Worm (Caenorhabditis elegans) whole organism, young adult: ENCODE data around the gene cest-26.

Source experiments
- B0019.2 ChIP-seq: fragments of 200-800 bp; sonication (Bioruptor generic); conservative IDR thresholded peaks from 2 replicates; pipeline ENCODE4 v1.3.6; 2022; ENCODE audit warnings: missing genetic modification reagents, missing genetic modification characterization, missing compliant biosample characterization
- B0261.1 ChIP-seq: sonication (generic microtip); optimal IDR thresholded peaks from 2 replicates; lab custom pipeline; 2016; ENCODE audit warnings: mild to moderate bottlenecking, missing genetic modification characterization, moderate library complexity, missing compliant biosample characterization
- B0336.3 ChIP-seq: fragments of 200-800 bp; sonication (Bioruptor generic); IDR thresholded peaks from 2 replicates; pipeline ENCODE4 v1.3.6; 2022; ENCODE audit warnings: missing genetic modification characterization, missing compliant biosample characterization
- C06A6.2 ChIP-seq: fragments of 200-800 bp; sonication (Bioruptor generic); conservative IDR thresholded peaks from 2 replicates; pipeline ENCODE4 v1.3.6; 2022; ENCODE audit warnings: missing genetic modification characterization, missing compliant biosample characterization
- F39B2.1 ChIP-seq: fragments of 200-800 bp; sonication (Bioruptor generic); IDR thresholded peaks from 2 replicates; pipeline ENCODE4 v1.3.6; 2022; ENCODE audit warnings: missing genetic modification reagents, missing genetic modification characterization, missing compliant biosample characterization
- F49E8.2 ChIP-seq: sonication (generic microtip); optimal IDR thresholded peaks from 3 replicates; lab custom pipeline; 2017; ENCODE audit warnings: missing genetic modification characterization, mild to moderate bottlenecking, missing compliant biosample characterization, antibody characterized with exemption, moderate library complexity; ENCODE audit not compliant: insufficient read depth
- F52B5.7 ChIP-seq: sonication (generic microtip); optimal IDR thresholded peaks from 2 replicates; lab custom pipeline; 2016; ENCODE audit warnings: mild to moderate bottlenecking, missing genetic modification characterization, missing compliant biosample characterization
- F55B11.4 ChIP-seq: sonication (generic microtip); optimal IDR thresholded peaks from 2 replicates; lab custom pipeline; 2016; ENCODE audit warnings: missing compliant biosample characterization, missing genetic modification characterization, borderline replicate concordance; ENCODE audit not compliant: insufficient read depth
- K11D2.4 ChIP-seq: fragments of 200-800 bp; sonication (Bioruptor generic); IDR thresholded peaks from 2 replicates; pipeline ENCODE4 v1.3.6; 2022; ENCODE audit warnings: missing genetic modification reagents, missing genetic modification characterization, missing compliant biosample characterization
- T26A5.8 ChIP-seq: sonication (generic microtip); optimal IDR thresholded peaks from 2 replicates; lab custom pipeline; 2016; ENCODE audit warnings: missing genetic modification characterization, missing compliant biosample characterization
- attf-6 ChIP-seq: fragments of 200-800 bp; sonication (Bioruptor generic); IDR thresholded peaks from 2 replicates; pipeline ENCODE4 v1.3.6; 2022; ENCODE audit warnings: missing genetic modification reagents, missing genetic modification characterization, missing compliant biosample characterization
- ceh-27 ChIP-seq: fragments of 200-800 bp; sonication (Bioruptor generic); optimal IDR thresholded peaks from 2 replicates; lab custom pipeline; 2018; ENCODE audit warnings: mild to moderate bottlenecking, missing genetic modification characterization, moderate library complexity, missing compliant biosample characterization
- ceh-40 ChIP-seq: fragments of 200-800 bp; sonication (Bioruptor generic); IDR thresholded peaks from 2 replicates; pipeline ENCODE4 v1.3.6; 2022; ENCODE audit warnings: missing genetic modification characterization, missing compliant biosample characterization
- dpff-1 ChIP-seq: sonication (generic microtip); optimal IDR thresholded peaks from 2 replicates; lab custom pipeline; 2017; ENCODE audit warnings: mild to moderate bottlenecking, missing genetic modification characterization, missing compliant biosample characterization
- ekl-4 ChIP-seq: fragments of 200-800 bp; sonication (Bioruptor generic); IDR thresholded peaks from 2 replicates; pipeline ENCODE4 v1.3.6; 2022; ENCODE audit warnings: missing genetic modification reagents, missing genetic modification characterization, missing compliant biosample characterization
- ets-4 ChIP-seq: fragments of 200-800 bp; sonication (Bioruptor generic); optimal IDR thresholded peaks from 2 replicates; lab custom pipeline; 2018; ENCODE audit warnings: mild to moderate bottlenecking, missing genetic modification characterization, missing compliant biosample characterization
- hlh-26 ChIP-seq: fragments of 200-800 bp; sonication (Bioruptor generic); conservative IDR thresholded peaks from 2 replicates; pipeline ENCODE4 v1.3.6; 2022; ENCODE audit warnings: missing genetic modification reagents, missing genetic modification characterization, missing compliant biosample characterization
- lag-1 ChIP-seq: fragments of 200-800 bp; sonication (Bioruptor generic); IDR thresholded peaks from 2 replicates; pipeline ENCODE4 v1.3.6; 2022; ENCODE audit warnings: missing genetic modification reagents, missing genetic modification characterization, missing compliant biosample characterization
- let-607 ChIP-seq, 2 experiments: fragments of 200-800 bp in 1 of 2; sonication (Bioruptor generic) in 1 of 2; sonication (generic microtip) in 1 of 2; optimal IDR thresholded peaks; 2 replicates each; lab custom pipeline; 2016 to 2018; ENCODE audit warnings: mild to moderate bottlenecking in 2 of 2, missing compliant biosample characterization in 2 of 2, missing genetic modification characterization in 2 of 2, moderate library complexity in 2 of 2, missing genotype in 1 of 2
- lir-1 ChIP-seq: fragments of 200-800 bp; sonication (Bioruptor generic); conservative IDR thresholded peaks from 2 replicates; pipeline ENCODE4 v1.3.6; 2022; ENCODE audit warnings: missing genetic modification reagents, missing genetic modification characterization, missing compliant biosample characterization
- lsy-27 ChIP-seq: sonication (generic microtip); optimal IDR thresholded peaks from 2 replicates; lab custom pipeline; 2017; ENCODE audit warnings: missing genetic modification characterization, mild to moderate bottlenecking, missing compliant biosample characterization, antibody characterized with exemption, missing genotype, borderline replicate concordance; ENCODE audit not compliant: insufficient read depth
- mes-4 ChIP-seq: sonication (generic microtip); optimal IDR thresholded peaks from 2 replicates; lab custom pipeline; 2016; ENCODE audit warnings: missing genotype, missing genetic modification characterization, missing compliant biosample characterization
- nfya-1 ChIP-seq: sonication (generic microtip); optimal IDR thresholded peaks from 2 replicates; lab custom pipeline; 2017; ENCODE audit warnings: antibody characterized with exemption, missing compliant biosample characterization, missing genetic modification characterization, borderline replicate concordance; ENCODE audit not compliant: insufficient read depth
- nfya-2 ChIP-seq: fragments of 200-800 bp; sonication (Bioruptor generic); IDR thresholded peaks from 2 replicates; pipeline ENCODE4 v1.3.6; 2022; ENCODE audit warnings: missing genetic modification reagents, missing genetic modification characterization, missing compliant biosample characterization
- nfyb-1 ChIP-seq: fragments of 200-800 bp; sonication (Bioruptor generic); IDR thresholded peaks from 2 replicates; pipeline ENCODE4 v1.3.6; 2022; ENCODE audit warnings: missing genetic modification reagents, missing genetic modification characterization, missing compliant biosample characterization
- rec-8 ChIP-seq, 2 experiments: sonication (generic microtip); optimal IDR thresholded peaks; 2 replicates each; lab custom pipeline; 2016; ENCODE audit warnings: mild to moderate bottlenecking in 2 of 2, missing genetic modification characterization in 2 of 2, missing genetic modification reagents in 2 of 2, missing genotype in 2 of 2, missing biosample characterization in 1 of 2, missing compliant biosample characterization in 1 of 2, moderate library complexity in 1 of 2
- sdz-38 ChIP-seq: sonication (generic microtip); optimal IDR thresholded peaks from 2 replicates; lab custom pipeline; 2016; ENCODE audit warnings: missing genotype, missing genetic modification characterization, missing compliant biosample characterization
- sea-2 ChIP-seq: fragments of 200-800 bp; sonication (Bioruptor generic); IDR thresholded peaks from 2 replicates; pipeline ENCODE4 v1.3.6; 2022; ENCODE audit warnings: missing genetic modification characterization, missing compliant biosample characterization
- snpc-1.1 ChIP-seq: sonication (generic microtip); optimal IDR thresholded peaks from 2 replicates; lab custom pipeline; 2017; ENCODE audit warnings: missing genetic modification characterization, mild to moderate bottlenecking, missing compliant biosample characterization, antibody characterized with exemption, moderate library complexity, missing genotype, missing genetic modification reagents; ENCODE audit not compliant: insufficient read depth
- sptf-2 ChIP-seq: fragments of 200-800 bp; sonication (Bioruptor generic); optimal IDR thresholded peaks from 2 replicates; lab custom pipeline; 2018; ENCODE audit warnings: mild to moderate bottlenecking, missing genetic modification characterization, missing compliant biosample characterization
- zfh-2 ChIP-seq: fragments of 200-800 bp; sonication (Bioruptor generic); conservative IDR thresholded peaks from 2 replicates; pipeline ENCODE4 v1.3.6; 2022; ENCODE audit warnings: missing genetic modification reagents, missing genetic modification characterization, missing compliant biosample characterization
- ztf-18 ChIP-seq: sonication (generic microtip); optimal IDR thresholded peaks from 2 replicates; lab custom pipeline; 2016; ENCODE audit warnings: missing genotype, mild to moderate bottlenecking, missing genetic modification characterization, missing compliant biosample characterization
- ztf-26 ChIP-seq: sonication (generic microtip); optimal IDR thresholded peaks from 2 replicates; lab custom pipeline; 2017; ENCODE audit warnings: missing genetic modification characterization, missing compliant biosample characterization
- ztf-28 ChIP-seq: fragments of 200-800 bp; sonication (Bioruptor generic); IDR thresholded peaks from 2 replicates; pipeline ENCODE4 v1.3.6; 2022; ENCODE audit warnings: missing genetic modification reagents, missing genetic modification characterization, missing compliant biosample characterization

The cest-26 gene

ce11 chrX:4402854-4403253 lies 34.6 kb downstream of the cest-26 start, which contains the start of gene D1079.1:
Gene D1079.1 (plus strand): TSS chrX:4403154.
- TF ChIP-seq F39B2.1 (no peak), F49E8.2 (tag; lab: Kevin White, UChicago) (no peak), F52B5.7 (tag; lab: Kevin White, UChicago) (no peak), dpff-1 (tag; lab: Kevin White, UChicago) (no peak), nfya-1 (tag; lab: Kevin White, UChicago) (no peak), ceh-40 (GFP tag; lab: Robert Waterston, UW) (no peak), K11D2.4 (no peak), ztf-28 (GFP tag; lab: Robert Waterston, UW) (no peak), F55B11.4 (tag; lab: Kevin White, UChicago) (no peak), B0261.1 (tag; lab: Kevin White, UChicago) (no peak), mes-4 (tag; lab: Kevin White, UChicago) (no peak), attf-6 (GFP tag; lab: Robert Waterston, UW) (no peak), sptf-2 (GFP tag; lab: Kevin White, UChicago) (no peak), nfyb-1 (GFP tag; lab: Robert Waterston, UW) (no peak), B0336.3 (GFP tag; lab: Robert Waterston, UW) (no peak), lir-1 (no peak), sdz-38 (tag; lab: Kevin White, UChicago) (no peak)

- no peak for TF ChIP-seq sea-2 (GFP tag; lab: Robert Waterston, UW)
- no peak for TF ChIP-seq let-607 (tag; optimal IDR thresholded peaks at IDR 0.05; lab: Kevin White, UChicago)
- no peak for TF ChIP-seq C06A6.2 (GFP tag; lab: Robert Waterston, UW)
- no peak for TF ChIP-seq B0019.2 (GFP tag; lab: Robert Waterston, UW)
- no peak for TF ChIP-seq nfya-2
- no peak for TF ChIP-seq attf-6 (GFP tag; lab: Robert Waterston, UW)
- TF ChIP-seq zfh-2 (GFP tag; lab: Robert Waterston, UW) = no peak
- no peak for TF ChIP-seq ets-4 (GFP tag; lab: Kevin White, UChicago)
- no peak for TF ChIP-seq rec-8 (tag; optimal IDR thresholded peaks at IDR 0.05; lab: Kevin White, UChicago)
- no peak for TF ChIP-seq snpc-1.1 (tag; lab: Kevin White, UChicago)
- TF ChIP-seq hlh-26 = no peak
- no peak for TF ChIP-seq lsy-27
- no peak for TF ChIP-seq ekl-4
- TF ChIP-seq ztf-18 = no peak
- no peak for TF ChIP-seq F52B5.7 (tag; lab: Kevin White, UChicago)
- TF ChIP-seq ztf-26 = no peak
- TF ChIP-seq T26A5.8 = no peak
Measured at ce11 chrX:4400296-4400695, 37.2 kb downstream of the cest-26 start.

- TF ChIP-seq ceh-27 = peak; percentile 87
- TF ChIP-seq lag-1 (GFP tag; lab: Robert Waterston, UW) = no peak
- TF ChIP-seq, all 124 proteins: peak for 1
Measured at ce11 chrX:4397460-4397859, 40.0 kb downstream of the cest-26 start.
